Worm (Caenorhabditis elegans) whole organism, midembryonic: ENCODE results near the gene T16A1.2.

Source experiments
- T22C8.4 ChIP-seq: fragments of 200-800 bp; sonication (Bioruptor generic); IDR thresholded peaks from 2 replicates; pipeline ENCODE4 v1.3.6; 2022; ENCODE audit warnings: missing genetic modification characterization, missing compliant biosample characterization
- cog-1 ChIP-seq: sonication (generic microtip); optimal IDR thresholded peaks from 2 replicates; lab custom pipeline; 2016; ENCODE audit warnings: missing genetic modification characterization, missing compliant biosample characterization
- flt-1 ChIP-seq: fragments of 200-800 bp; sonication (Bioruptor generic); IDR thresholded peaks from 2 replicates; pipeline ENCODE4 v1.3.6; 2022; ENCODE audit warnings: missing genetic modification characterization, missing compliant biosample characterization
- tab-1 ChIP-seq: fragments of 200-800 bp; sonication (Bioruptor generic); IDR thresholded peaks from 2 replicates; pipeline ENCODE4 v1.3.6; 2022; ENCODE audit warnings: missing genetic modification characterization, missing compliant biosample characterization

DNA sequence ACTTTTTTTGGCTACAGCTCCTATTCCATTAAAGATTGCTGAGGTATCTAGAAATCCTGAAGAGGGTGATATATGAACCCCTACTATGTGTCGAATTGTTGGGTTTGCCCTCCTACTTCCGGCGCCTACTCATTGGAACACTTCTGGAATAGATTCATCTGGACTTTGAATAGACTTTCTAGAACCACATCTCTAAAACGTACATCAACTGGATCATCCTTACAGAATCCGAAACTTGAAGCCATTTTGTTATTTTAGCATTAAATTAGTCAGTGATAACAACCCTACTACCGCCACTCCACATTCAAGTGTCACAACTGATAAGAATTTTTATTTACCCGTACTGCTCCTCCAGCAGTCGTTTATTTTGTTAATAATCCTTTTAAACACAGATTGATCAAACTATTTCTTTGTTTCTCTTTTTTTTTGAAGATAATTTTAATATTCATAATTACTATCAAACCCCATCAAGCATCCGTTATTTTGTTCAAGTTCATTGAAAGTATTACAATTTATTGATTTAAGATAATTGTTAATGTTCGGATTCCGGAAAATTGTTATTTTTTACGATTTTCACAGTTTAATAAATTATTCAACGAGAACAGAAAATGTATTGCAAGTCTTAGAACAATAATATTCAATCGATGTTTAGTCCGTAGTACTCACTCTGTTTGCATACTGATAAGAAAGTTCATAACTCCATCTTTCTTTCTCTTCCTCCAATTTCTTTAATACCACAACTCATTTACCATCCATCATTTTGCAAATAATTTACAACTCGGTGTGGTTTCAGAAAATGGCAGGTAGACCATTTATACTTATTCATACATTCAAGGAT lies 4.0 kb downstream of the T16A1.2 start, which contains the start of gene math-42:
- TF ChIP-seq flt-1 (GFP tag; lab: Robert Waterston, UW) (no peak), T22C8.4 (GFP tag; lab: Robert Waterston, UW) (no peak), cog-1 (tag; lab: Kevin White, UChicago) (no peak), tab-1 (GFP tag; lab: Robert Waterston, UW) (no peak)
